Worm (Caenorhabditis elegans) whole organism, L2 larva: Measurements from ENCODE around the gene amt-4.
A peak's percentile ranks its signal among the peaks of the same experiment; 100 is the strongest.

Source experiments
- C34F6.9 ChIP-seq: fragments of 150-350 bp; optimal IDR thresholded peaks from 2 replicates; lab custom pipeline; 2014; ENCODE audit warnings: missing biosample characterization, missing genetic modification characterization
- F13H6.1 ChIP-seq: sonication (generic microtip); optimal IDR thresholded peaks from 2 replicates; lab custom pipeline; 2016; ENCODE audit warnings: missing genetic modification characterization, missing compliant biosample characterization
- Y55F3AM.14 ChIP-seq: fragments of 200-800 bp; sonication (Bioruptor generic); optimal IDR thresholded peaks from 2 replicates; lab custom pipeline; 2018; ENCODE audit warnings: mild to moderate bottlenecking, missing genetic modification characterization, missing compliant biosample characterization
- ZK546.5 ChIP-seq: sonication (generic microtip); optimal IDR thresholded peaks from 2 replicates; lab custom pipeline; 2017; ENCODE audit warnings: missing biosample characterization, missing genetic modification characterization
- aly-2 ChIP-seq: fragments of 150-350 bp; optimal IDR thresholded peaks from 2 replicates; lab custom pipeline; 2014; ENCODE audit warnings: missing biosample characterization, missing genetic modification characterization
- ama-1 ChIP-seq: fragments of 150-350 bp; optimal IDR thresholded peaks from 2 replicates; lab custom pipeline; 2018; ENCODE audit warnings: inconsistent platforms
- blmp-1 ChIP-seq: sonication (generic microtip); optimal IDR thresholded peaks from 2 replicates; lab custom pipeline; 2017; ENCODE audit warnings: missing genetic modification characterization, mild to moderate bottlenecking, missing compliant biosample characterization, antibody characterized with exemption, moderate library complexity; ENCODE audit not compliant: insufficient read depth
- ceh-16 ChIP-seq: fragments of 150-350 bp; optimal IDR thresholded peaks from 2 replicates; lab custom pipeline; 2014; ENCODE audit warnings: missing biosample characterization, missing genetic modification characterization
- ceh-82 ChIP-seq: fragments of 150-350 bp; optimal IDR thresholded peaks from 2 replicates; lab custom pipeline; 2014; ENCODE audit warnings: missing biosample characterization, missing genetic modification characterization
- crh-2 ChIP-seq: sonication (generic microtip); optimal IDR thresholded peaks from 2 replicates; lab custom pipeline; 2017; ENCODE audit warnings: missing biosample characterization, missing genetic modification characterization
- dmd-4 ChIP-seq: sonication (generic microtip); optimal IDR thresholded peaks from 2 replicates; lab custom pipeline; 2017; ENCODE audit warnings: missing biosample characterization, missing genetic modification characterization
- elt-1 ChIP-seq: fragments of 150-350 bp; optimal IDR thresholded peaks from 2 replicates; lab custom pipeline; 2014; ENCODE audit warnings: missing biosample characterization, missing genetic modification characterization
- elt-3 ChIP-seq: sonication (generic microtip); optimal IDR thresholded peaks from 2 replicates; lab custom pipeline; 2017; ENCODE audit warnings: missing biosample characterization, missing genetic modification characterization
- fos-1 ChIP-seq: fragments of 150-350 bp; optimal IDR thresholded peaks from 2 replicates; lab custom pipeline; 2014; ENCODE audit warnings: missing biosample characterization, missing genetic modification characterization
- gmeb-1 ChIP-seq: fragments of 150-350 bp; optimal IDR thresholded peaks from 2 replicates; lab custom pipeline; 2014; ENCODE audit warnings: missing biosample characterization, missing genetic modification characterization
- lin-13 ChIP-seq: fragments of 150-350 bp; optimal IDR thresholded peaks from 2 replicates; lab custom pipeline; 2014; ENCODE audit warnings: missing biosample characterization, missing genetic modification reagents, missing genetic modification characterization
- lin-39 ChIP-seq: fragments of 150-350 bp; optimal IDR thresholded peaks from 2 replicates; lab custom pipeline; 2014; ENCODE audit warnings: missing biosample characterization, missing genetic modification reagents, missing genetic modification characterization
- lsy-2 ChIP-seq, 2 experiments: fragments of 150-350 bp in 1 of 2; sonication (generic microtip) in 1 of 2; optimal IDR thresholded peaks; 2 replicates each; lab custom pipeline; 2014 to 2017; ENCODE audit warnings: missing biosample characterization in 2 of 2, missing genetic modification characterization in 2 of 2
- mbf-1 ChIP-seq: sonication (generic microtip); optimal IDR thresholded peaks from 2 replicates; lab custom pipeline; 2017; ENCODE audit warnings: missing biosample characterization, missing genetic modification characterization
- mdl-1 ChIP-seq, 2 experiments: fragments of 150-350 bp in 1 of 2; sonication (generic microtip) in 1 of 2; optimal IDR thresholded peaks; 2 replicates each; lab custom pipeline; 2017; ENCODE audit warnings: missing biosample characterization in 2 of 2, missing genetic modification characterization in 2 of 2
- nhr-10 ChIP-seq: sonication (generic microtip); optimal IDR thresholded peaks from 2 replicates; lab custom pipeline; 2017; ENCODE audit warnings: missing biosample characterization, missing genetic modification characterization
- nhr-12 ChIP-seq: fragments of 150-350 bp; optimal IDR thresholded peaks from 2 replicates; lab custom pipeline; 2014; ENCODE audit warnings: missing biosample characterization, missing genetic modification characterization
- nhr-129 ChIP-seq: fragments of 150-350 bp; optimal IDR thresholded peaks from 2 replicates; lab custom pipeline; 2014; ENCODE audit warnings: missing biosample characterization, missing genetic modification characterization
- nhr-21 ChIP-seq: fragments of 150-350 bp; optimal IDR thresholded peaks from 2 replicates; lab custom pipeline; 2014; ENCODE audit warnings: missing biosample characterization, missing genetic modification characterization
- nhr-23 ChIP-seq: fragments of 150-350 bp; optimal IDR thresholded peaks from 2 replicates; lab custom pipeline; 2014; ENCODE audit warnings: missing biosample characterization, missing genetic modification reagents, missing genetic modification characterization
- nhr-237 ChIP-seq: fragments of 150-350 bp; optimal IDR thresholded peaks from 2 replicates; lab custom pipeline; 2014; ENCODE audit warnings: missing biosample characterization, missing genetic modification characterization
- nhr-25 ChIP-seq: fragments of 150-350 bp; sonication (generic microtip); optimal IDR thresholded peaks from 3 replicates; lab custom pipeline; 2014; ENCODE audit warnings: missing biosample characterization, missing genetic modification characterization
- peb-1 ChIP-seq: fragments of 150-350 bp; optimal IDR thresholded peaks from 2 replicates; lab custom pipeline; 2014; ENCODE audit warnings: missing biosample characterization, missing genetic modification characterization
- sem-4 ChIP-seq: fragments of 150-350 bp; optimal IDR thresholded peaks from 2 replicates; lab custom pipeline; 2014; ENCODE audit warnings: missing biosample characterization, missing genetic modification reagents, missing genetic modification characterization
- skn-1 ChIP-seq: sonication (generic microtip); optimal IDR thresholded peaks from 2 replicates; lab custom pipeline; 2017; ENCODE audit warnings: missing biosample characterization, missing genetic modification characterization
- sma-9 ChIP-seq, 2 experiments: fragments of 150-350 bp in 1 of 2; sonication (generic microtip) in 1 of 2; optimal IDR thresholded peaks; 2 replicates each; lab custom pipeline; 2014 to 2016; ENCODE audit warnings: missing genetic modification characterization in 2 of 2, mild to moderate bottlenecking in 1 of 2, missing biosample characterization in 1 of 2, missing compliant biosample characterization in 1 of 2, missing genetic modification reagents in 1 of 2, moderate library complexity in 1 of 2
- snpc-4 ChIP-seq: fragments of 150-350 bp; optimal IDR thresholded peaks from 2 replicates; lab custom pipeline; 2014; ENCODE audit warnings: missing biosample characterization, missing genetic modification characterization
- unc-55 ChIP-seq: fragments of 150-350 bp; sonication (generic microtip); optimal IDR thresholded peaks from 3 replicates; lab custom pipeline; 2014; ENCODE audit warnings: missing biosample characterization, missing genetic modification reagents, missing genetic modification characterization
- zag-1 ChIP-seq: fragments of 150-350 bp; optimal IDR thresholded peaks from 2 replicates; lab custom pipeline; 2014; ENCODE audit warnings: missing biosample characterization, missing genetic modification characterization
- ztf-1 ChIP-seq: fragments of 200-800 bp; sonication (Bioruptor generic); conservative IDR thresholded peaks from 2 replicates; pipeline ENCODE4 v1.3.6; 2022; ENCODE audit warnings: missing genetic modification characterization, missing compliant biosample characterization
- ztf-11 ChIP-seq: sonication (generic microtip); optimal IDR thresholded peaks from 2 replicates; lab custom pipeline; 2017; ENCODE audit warnings: missing biosample characterization, missing genetic modification characterization
- ztf-4 ChIP-seq: fragments of 150-350 bp; optimal IDR thresholded peaks from 2 replicates; lab custom pipeline; 2014; ENCODE audit warnings: missing biosample characterization, missing genetic modification characterization

amt-4 gene

ce11 chrX:4550987-4551386, 14.1 kb upstream of the amt-4 start (continued):
- TF ChIP-seq elt-1 (tag; lab: Kevin White, UChicago) (no peak), C34F6.9 (tag; lab: Kevin White, UChicago) (no peak), Y55F3AM.14 (GFP tag; lab: Kevin White, UChicago) (no peak), sem-4 (tag; lab: Kevin White, UChicago) (peak; percentile 57), lsy-2 (tag; optimal IDR thresholded peaks at IDR 0.05; lab: Kevin White, UChicago) (no peak), zag-1 (tag; lab: Kevin White, UChicago) (no peak), peb-1 (no peak), crh-2 (no peak), mbf-1 (tag; lab: Kevin White, UChicago) (no peak), elt-3 (tag; lab: Kevin White, UChicago) (no peak), fos-1 (tag; lab: Kevin White, UChicago) (no peak), aly-2 (tag; lab: Kevin White, UChicago) (no peak), ceh-16 (tag; lab: Kevin White, UChicago) (peak; percentile 64), ztf-4 (tag; lab: Kevin White, UChicago) (no peak), ama-1 (lab: Kevin White, UChicago) (no peak), sma-9 (GFP tag; optimal IDR thresholded peaks at IDR 0.05; lab: Kevin White, UChicago) (peak; percentile 28), sma-9 (tag; optimal IDR thresholded peaks at IDR 0.05; lab: Kevin White, UChicago) (no peak), ztf-11 (tag; lab: Kevin White, UChicago) (no peak), snpc-4 (tag; lab: Kevin White, UChicago) (no peak)

DNA sequence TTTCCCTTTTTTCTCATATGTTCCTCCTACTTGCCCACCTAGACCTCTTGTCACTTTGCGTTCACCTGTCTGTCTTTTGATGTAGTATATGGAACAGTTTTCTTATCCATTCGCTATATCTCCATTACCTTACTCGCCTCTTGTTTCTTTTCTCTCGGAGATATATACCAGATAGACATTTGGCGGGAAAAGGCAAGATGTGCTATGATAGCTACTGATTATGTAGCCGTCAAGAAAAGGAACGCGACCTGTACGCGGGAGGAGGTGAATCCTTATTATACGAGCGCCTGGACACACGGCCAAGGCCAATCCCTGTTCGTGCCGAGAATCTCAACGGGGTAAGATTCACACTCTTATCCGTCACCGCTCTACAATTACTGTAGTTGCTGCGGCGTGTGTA, 12.1 kb upstream of the amt-4 start:
- TF ChIP-seq F13H6.1 (tag; lab: Kevin White, UChicago) (no peak), elt-1 (tag; lab: Kevin White, UChicago) (no peak), sma-9 (GFP tag; optimal IDR thresholded peaks at IDR 0.05; lab: Kevin White, UChicago) (peak; percentile 8), sma-9 (tag; optimal IDR thresholded peaks at IDR 0.05; lab: Kevin White, UChicago) (no peak)

ce11 chrX:4553491-4553890, 11.6 kb upstream of the amt-4 start:
- TF ChIP-seq ztf-4 (tag; lab: Kevin White, UChicago) (no peak), F13H6.1 (tag; lab: Kevin White, UChicago) (peak; percentile 17), lin-39 (no peak), sma-9 (GFP tag; optimal IDR thresholded peaks at IDR 0.05; lab: Kevin White, UChicago) (peak; percentile 6), sma-9 (tag; optimal IDR thresholded peaks at IDR 0.05; lab: Kevin White, UChicago) (no peak), nhr-129 (peak; percentile 16)

ce11 chrX:4554385-4554784, 10.7 kb upstream of the amt-4 start, which contains the start of gene ham-2:
ham-2 (plus strand) TSS chrX:4554685.
- no peak for TF ChIP-seq ceh-82 (tag; lab: Kevin White, UChicago)
- TF ChIP-seq dmd-4 (tag; lab: Kevin White, UChicago) = no peak
- no peak for TF ChIP-seq ceh-16 (tag; lab: Kevin White, UChicago)
- no peak for TF ChIP-seq aly-2 (tag; lab: Kevin White, UChicago)
- TF ChIP-seq zag-1 (tag; lab: Kevin White, UChicago) = no peak
- TF ChIP-seq skn-1 (tag; lab: Kevin White, UChicago) = no peak
- no peak for TF ChIP-seq unc-55 (GFP tag; lab: Kevin White, UChicago)
- no peak for TF ChIP-seq lin-13 (GFP tag; lab: Kevin White, UChicago)
- TF ChIP-seq elt-1 (tag; lab: Kevin White, UChicago) = no peak
- TF ChIP-seq, all 48 proteins: peak for 0

- TF ChIP-seq nhr-25 (tag; lab: Kevin White, UChicago) = peak; percentile 34
- TF ChIP-seq nhr-21 (tag; lab: Kevin White, UChicago) = no peak
- TF ChIP-seq gmeb-1 (tag; lab: Kevin White, UChicago) = no peak
- no peak for TF ChIP-seq nhr-237 (tag; lab: Kevin White, UChicago)
- peak; percentile 20 for TF ChIP-seq sem-4 (tag; lab: Kevin White, UChicago)
- TF ChIP-seq nhr-12 = no peak
- TF ChIP-seq, all 48 proteins: peak for 2
These were observed 9.1 kb upstream of the amt-4 start for ce11 chrX:4556028-4556427.

- no peak for TF ChIP-seq snpc-4 (tag; lab: Kevin White, UChicago)
- TF ChIP-seq zag-1 (tag; lab: Kevin White, UChicago) = no peak
- TF ChIP-seq sem-4 (tag; lab: Kevin White, UChicago) = no peak
- TF ChIP-seq crh-2 = no peak
- no peak for TF ChIP-seq ztf-1 (GFP tag; lab: Robert Waterston, UW)
- no peak for TF ChIP-seq mdl-1 (tag; optimal IDR thresholded peaks at IDR 0.05; lab: Kevin White, UChicago)
- TF ChIP-seq elt-1 (tag; lab: Kevin White, UChicago) = no peak
- no peak for TF ChIP-seq lin-13 (GFP tag; lab: Kevin White, UChicago)
- no peak for TF ChIP-seq blmp-1 (tag; lab: Kevin White, UChicago)
- no peak for TF ChIP-seq nhr-237 (tag; lab: Kevin White, UChicago)
- TF ChIP-seq nhr-23 (tag; lab: Kevin White, UChicago) = no peak
- TF ChIP-seq ztf-11 (tag; lab: Kevin White, UChicago) = no peak
- TF ChIP-seq dmd-4 (tag; lab: Kevin White, UChicago) = no peak
- no peak for TF ChIP-seq gmeb-1 (tag; lab: Kevin White, UChicago)
- no peak for TF ChIP-seq nhr-10 (tag; lab: Kevin White, UChicago)
- no peak for TF ChIP-seq ZK546.5 (tag; lab: Kevin White, UChicago)
- no peak for TF ChIP-seq aly-2 (tag; lab: Kevin White, UChicago)
- TF ChIP-seq ztf-4 (tag; lab: Kevin White, UChicago) = no peak
These were observed 3.2 kb upstream of the amt-4 start, which contains the start of gene C05E11.6 for ce11 chrX:4561863-4562262. C05E11.6 (plus strand) TSS chrX:4562163.
